Fruit fly (Drosophila melanogaster) whole organism, embryonic: ENCODE data around the gene Mccc1.
A peak's percentile ranks its signal among the peaks of the same experiment; 100 is the strongest.

Experiments used
- Ada2b ChIP-seq: fragments of 200-800 bp; sonication (Bioruptor generic); IDR thresholded peaks from 2 replicates; pipeline ENCODE4 v1.3.6; 2022; ENCODE audit warnings: missing biosample characterization, missing genetic modification characterization
- BEAF-32 ChIP-seq: fragments of 200-800 bp; sonication (Bioruptor generic); optimal IDR thresholded peaks from 3 replicates; lab custom pipeline; 2017; ENCODE audit warnings: missing biosample characterization, missing genetic modification characterization, mild to moderate bottlenecking, moderate library complexity, missing genetic modification reagents
- CG10267 ChIP-seq: fragments of 200-800 bp; sonication (Bioruptor generic); optimal IDR thresholded peaks from 2 replicates; lab custom pipeline; 2018; ENCODE audit warnings: missing biosample characterization, mild to moderate bottlenecking, missing genetic modification characterization, moderate library complexity
- CG11398 ChIP-seq: fragments of 200-800 bp; sonication (Bioruptor generic); optimal IDR thresholded peaks from 2 replicates; lab custom pipeline; 2016; ENCODE audit warnings: missing biosample characterization, missing genetic modification characterization
- CG12155 ChIP-seq: fragments of 200-800 bp; sonication (Bioruptor generic); optimal IDR thresholded peaks from 3 replicates; lab custom pipeline; 2016; ENCODE audit warnings: missing biosample characterization, missing genetic modification characterization
- CG13287 ChIP-seq: fragments of 200-800 bp; sonication (Bioruptor generic); IDR thresholded peaks from 2 replicates; pipeline ENCODE4 v1.3.6; 2022; ENCODE audit warnings: missing biosample characterization, missing genetic modification characterization; ENCODE audit not compliant: partially characterized antibody
- CG16863 ChIP-seq: fragments of 200-800 bp; sonication (Bioruptor generic); optimal IDR thresholded peaks from 3 replicates; lab custom pipeline; 2016; ENCODE audit warnings: missing biosample characterization, missing genetic modification characterization
- CG17359 ChIP-seq: fragments of 200-800 bp; sonication (Bioruptor generic); optimal IDR thresholded peaks from 3 replicates; lab custom pipeline; 2018; ENCODE audit warnings: missing biosample characterization, mild to moderate bottlenecking, missing genetic modification characterization, moderate library complexity
- CG17912 ChIP-seq: fragments of 200-800 bp; sonication (Bioruptor generic); optimal IDR thresholded peaks from 2 replicates; lab custom pipeline; 2018; ENCODE audit warnings: missing biosample characterization, mild to moderate bottlenecking, missing genetic modification characterization
- CG18262 ChIP-seq: fragments of 200-800 bp; optimal IDR thresholded peaks from 3 replicates; lab custom pipeline; 2019; ENCODE audit warnings: missing biosample characterization, mild to moderate bottlenecking, missing genetic modification characterization, moderate library complexity
- CG3281 ChIP-seq: fragments of 200-800 bp; sonication (Bioruptor generic); optimal IDR thresholded peaks from 3 replicates; lab custom pipeline; 2017; ENCODE audit warnings: missing biosample characterization, mild to moderate bottlenecking, missing genetic modification characterization
- CG34224 ChIP-seq: fragments of 200-800 bp; sonication (Bioruptor generic); IDR thresholded peaks from 3 replicates; pipeline ENCODE4 v1.3.6; 2022; ENCODE audit warnings: missing biosample characterization, missing genetic modification characterization; ENCODE audit not compliant: partially characterized antibody
- CG4617 ChIP-seq: fragments of 200-800 bp; sonication (Bioruptor generic); optimal IDR thresholded peaks from 3 replicates; lab custom pipeline; 2016; ENCODE audit warnings: missing biosample characterization, missing genetic modification characterization, borderline replicate concordance
- CG6272 ChIP-seq: fragments of 200-800 bp; sonication (Bioruptor generic); IDR thresholded peaks from 2 replicates; pipeline ENCODE4 v1.3.6; 2022; ENCODE audit warnings: missing biosample characterization, missing genetic modification characterization
- CG7928 ChIP-seq: fragments of 200-800 bp; sonication (Bioruptor generic); optimal IDR thresholded peaks from 2 replicates; lab custom pipeline; 2017; ENCODE audit warnings: missing biosample characterization, mild to moderate bottlenecking, missing genetic modification characterization
- CG9727 ChIP-seq: fragments of 200-800 bp; sonication (Bioruptor generic); optimal IDR thresholded peaks from 3 replicates; lab custom pipeline; 2017; ENCODE audit warnings: missing biosample characterization, mild to moderate bottlenecking, missing genetic modification characterization
- Deaf1 ChIP-seq: fragments of 200-800 bp; optimal IDR thresholded peaks from 3 replicates; lab custom pipeline; 2019; ENCODE audit warnings: missing biosample characterization, mild to moderate bottlenecking, missing genetic modification characterization, moderate library complexity
- Dll ChIP-seq: fragments of 200-800 bp; sonication (Bioruptor generic); IDR thresholded peaks from 4 replicates; pipeline ENCODE4 v1.3.6; 2022; ENCODE audit warnings: missing biosample characterization, missing genetic modification characterization; ENCODE audit not compliant: partially characterized antibody
- Dp ChIP-seq: fragments of 200-800 bp; sonication (Bioruptor generic); optimal IDR thresholded peaks from 2 replicates; lab custom pipeline; 2018; ENCODE audit warnings: missing biosample characterization, mild to moderate bottlenecking, missing genetic modification characterization, moderate library complexity
- ERR ChIP-seq: fragments of 200-800 bp; sonication (Bioruptor generic); optimal IDR thresholded peaks from 2 replicates; lab custom pipeline; 2016; ENCODE audit warnings: missing biosample characterization, missing genetic modification characterization
- Fer2 ChIP-seq: fragments of 200-800 bp; sonication (Bioruptor generic); optimal IDR thresholded peaks from 2 replicates; lab custom pipeline; 2018; ENCODE audit warnings: missing biosample characterization, mild to moderate bottlenecking, missing genetic modification characterization, moderate library complexity
- HmgZ ChIP-seq: fragments of 200-800 bp; sonication (Bioruptor generic); optimal IDR thresholded peaks from 2 replicates; lab custom pipeline; 2018; ENCODE audit warnings: missing biosample characterization, mild to moderate bottlenecking, missing genetic modification characterization
- Lhr ChIP-seq: fragments of 200-800 bp; sonication (Bioruptor generic); optimal IDR thresholded peaks from 3 replicates; lab custom pipeline; 2017; ENCODE audit warnings: mild to moderate bottlenecking, missing biosample characterization, missing genetic modification reagents, missing genetic modification characterization
- MESR4 ChIP-seq: fragments of 200-800 bp; sonication (Bioruptor generic); optimal IDR thresholded peaks from 2 replicates; lab custom pipeline; 2018; ENCODE audit warnings: missing biosample characterization, mild to moderate bottlenecking, missing genetic modification characterization, moderate library complexity
- Scr ChIP-seq: fragments of 200-800 bp; sonication (Bioruptor generic); IDR thresholded peaks from 2 replicates; pipeline ENCODE4 v1.3.6; 2022; ENCODE audit warnings: missing biosample characterization, missing genetic modification characterization; ENCODE audit not compliant: partially characterized antibody
- Sin3A ChIP-seq: fragments of >200 bp; optimal IDR thresholded peaks from 2 replicates; lab custom pipeline; 2018
- Xbp1 ChIP-seq: fragments of 200-800 bp; sonication (Bioruptor generic); optimal IDR thresholded peaks from 3 replicates; lab custom pipeline; 2016; ENCODE audit warnings: missing biosample characterization, mild to moderate bottlenecking, missing genetic modification characterization
- cg ChIP-seq: fragments of 200-800 bp; sonication (Bioruptor generic); optimal IDR thresholded peaks from 3 replicates; lab custom pipeline; 2019; ENCODE audit warnings: missing biosample characterization, mild to moderate bottlenecking, missing genetic modification characterization, moderate library complexity
- chinmo ChIP-seq: fragments of 200-800 bp; sonication (Bioruptor generic); IDR thresholded peaks from 4 replicates; pipeline ENCODE4 v1.3.6; 2022; ENCODE audit warnings: missing biosample characterization, missing genetic modification characterization; ENCODE audit not compliant: partially characterized antibody
- chm ChIP-seq: fragments of 200-800 bp; sonication (Bioruptor generic); IDR thresholded peaks from 2 replicates; pipeline ENCODE4 v1.3.6; 2022; ENCODE audit warnings: missing biosample characterization, missing genetic modification characterization
- ci ChIP-seq: fragments of 200-800 bp; sonication (Bioruptor generic); IDR thresholded peaks from 3 replicates; pipeline ENCODE4 v1.3.6; 2022; ENCODE audit warnings: missing biosample characterization, missing genetic modification characterization
- croc ChIP-seq: fragments of 200-800 bp; sonication (Bioruptor generic); conservative IDR thresholded peaks from 3 replicates; pipeline ENCODE4 v1.3.6; 2022; ENCODE audit warnings: missing biosample characterization, missing genetic modification characterization
- crp ChIP-seq, 2 experiments: fragments of 200-800 bp; sonication (Bioruptor generic); optimal IDR thresholded peaks; 2 replicates in 1 of 2; 3 replicates in 1 of 2; lab custom pipeline; 2017; ENCODE audit warnings: missing biosample characterization in 2 of 2, missing genetic modification characterization in 2 of 2, mild to moderate bottlenecking in 1 of 2, moderate library complexity in 1 of 2
- cwo ChIP-seq: fragments of 200-800 bp; sonication (Bioruptor generic); optimal IDR thresholded peaks from 3 replicates; lab custom pipeline; 2017; ENCODE audit warnings: missing biosample characterization, missing genetic modification characterization, mild to moderate bottlenecking, moderate library complexity, missing genetic modification reagents
- dmrt99B ChIP-seq: fragments of 200-800 bp; sonication (Bioruptor generic); optimal IDR thresholded peaks from 2 replicates; lab custom pipeline; 2018; ENCODE audit warnings: missing biosample characterization, mild to moderate bottlenecking, missing genetic modification characterization, moderate library complexity
- dysf ChIP-seq: fragments of 200-800 bp; sonication (Bioruptor generic); IDR thresholded peaks from 3 replicates; pipeline ENCODE4 v1.3.6; 2022; ENCODE audit warnings: missing biosample characterization, missing genetic modification characterization
- gcm ChIP-seq: fragments of 200-800 bp; sonication (Bioruptor generic); optimal IDR thresholded peaks from 2 replicates; lab custom pipeline; 2019; ENCODE audit warnings: missing biosample characterization, mild to moderate bottlenecking, missing genetic modification characterization, moderate library complexity
- knrl ChIP-seq: fragments of 200-800 bp; sonication (Bioruptor generic); IDR thresholded peaks from 3 replicates; pipeline ENCODE4 v1.3.6; 2022; ENCODE audit warnings: missing biosample characterization, missing genetic modification characterization; ENCODE audit not compliant: partially characterized antibody
- nerfin-1 ChIP-seq: fragments of 200-800 bp; sonication (Bioruptor generic); optimal IDR thresholded peaks from 3 replicates; lab custom pipeline; 2019; ENCODE audit warnings: missing biosample characterization, mild to moderate bottlenecking, missing genetic modification characterization, moderate library complexity
- phol ChIP-seq: fragments of 200-800 bp; sonication (Bioruptor generic); optimal IDR thresholded peaks from 3 replicates; lab custom pipeline; 2018; ENCODE audit warnings: missing biosample characterization, mild to moderate bottlenecking, missing genetic modification characterization, moderate library complexity
- ro ChIP-seq: fragments of 200-800 bp; sonication (Bioruptor generic); IDR thresholded peaks from 2 replicates; pipeline ENCODE4 v1.3.6; 2022; ENCODE audit warnings: missing biosample characterization, missing genetic modification characterization
- sens ChIP-seq: fragments of 200-800 bp; sonication (Bioruptor generic); peaks from one replicate; lab custom pipeline; 2016; ENCODE audit warnings: missing biosample characterization, missing genetic modification characterization
- sens-2 ChIP-seq: fragments of 200-800 bp; sonication (Bioruptor generic); IDR thresholded peaks from 2 replicates; pipeline ENCODE4 v1.3.6; 2022; ENCODE audit warnings: missing biosample characterization, missing genetic modification characterization
- sqz ChIP-seq: fragments of 200-800 bp; sonication (Bioruptor generic); optimal IDR thresholded peaks from 3 replicates; lab custom pipeline; 2018; ENCODE audit warnings: missing biosample characterization, mild to moderate bottlenecking, missing genetic modification characterization
- stwl ChIP-seq: fragments of 200-800 bp; sonication (Bioruptor generic); optimal IDR thresholded peaks from 3 replicates; lab custom pipeline; 2018; ENCODE audit warnings: missing biosample characterization, mild to moderate bottlenecking, missing genetic modification characterization, moderate library complexity
- z ChIP-seq: fragments of 200-800 bp; sonication (Bioruptor generic); IDR thresholded peaks from 3 replicates; pipeline ENCODE4 v1.3.6; 2022; ENCODE audit warnings: missing biosample characterization, missing genetic modification characterization
- zen2 ChIP-seq: fragments of 200-800 bp; sonication (Bioruptor generic); IDR thresholded peaks from 3 replicates; pipeline ENCODE4 v1.3.6; 2022; ENCODE audit warnings: missing biosample characterization, missing genetic modification characterization; ENCODE audit not compliant: partially characterized antibody

Mccc1 gene

DNA sequence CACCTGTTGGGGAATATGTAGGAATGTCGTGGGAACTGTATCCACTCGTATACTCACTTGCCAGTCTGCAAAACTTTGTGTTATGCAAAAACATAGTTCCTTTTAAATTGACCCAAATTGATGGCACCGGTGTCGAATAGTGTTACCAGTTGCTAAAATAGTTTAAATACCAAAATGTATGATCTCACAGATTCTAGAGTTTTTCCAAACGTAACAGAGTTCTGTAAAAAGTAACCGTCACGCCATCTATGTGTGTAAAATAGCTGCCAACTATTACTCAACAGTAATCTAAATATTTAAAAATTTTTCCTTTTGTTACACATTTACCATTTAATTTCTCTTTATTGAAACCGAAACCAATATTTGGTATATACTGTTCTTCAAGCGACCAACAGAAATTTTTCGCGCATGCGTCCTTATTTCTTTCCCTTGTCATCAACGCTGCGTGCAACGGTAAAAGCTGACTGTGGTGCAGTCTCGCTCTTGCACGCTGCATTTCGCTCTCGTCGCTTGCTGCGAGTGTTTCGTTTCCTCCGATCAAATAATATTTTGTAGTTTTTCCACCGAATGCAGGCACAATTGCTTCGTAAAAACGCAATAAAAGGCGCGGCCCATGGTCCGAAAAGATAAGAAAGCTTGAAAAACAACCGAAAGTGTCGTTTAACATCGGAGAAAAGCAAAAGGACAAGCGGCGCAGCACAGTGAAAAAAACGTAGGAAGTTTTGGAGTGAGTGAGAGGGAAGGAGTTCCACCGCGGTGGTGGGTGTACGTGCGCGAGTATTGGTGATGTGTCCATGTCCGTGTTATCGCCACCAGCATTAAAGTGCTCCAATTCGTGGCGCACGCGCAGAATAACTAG is 18.6 kb upstream of the Mccc1 start, which contains the start of the genes FeCH and RhoGAP100F:
FeCH (minus strand) TSS at position 180 of the 859 bp plus-strand sequence.
RhoGAP100F (plus strand) TSS at position 493 of the 859 bp plus-strand sequence.
- TF ChIP-seq CG9727 (GFP tag; lab: Kevin White, UChicago) (no peak), CG10267 (peak; percentile 37), CG16863 (GFP tag; lab: Kevin White, UChicago) (no peak), knrl (GFP tag; lab: Robert Waterston, UW) (peak; percentile 40; the same call in 1 of the 3 replicates), Xbp1 (GFP tag; lab: Kevin White, UChicago) (no peak), croc (no peak), BEAF-32 (GFP tag; lab: Kevin White, UChicago) (peak; percentile 24), zen2 (no peak), HmgZ (tag; lab: Kevin White, UChicago) (peak; percentile 2), phol (no peak), Dp (peak; percentile 51), Lhr (peak; percentile 54), CG17359 (tag; lab: Kevin White, UChicago) (no peak), dysf (GFP tag; lab: Robert Waterston, UW) (0 out of 3 replicates have a peak, but pooled peaks have one; percentile 16), CG34224 (0 out of 3 replicates have a peak, but pooled peaks have one; percentile 7), gcm (no peak), CG12155 (GFP tag; lab: Kevin White, UChicago) (peak; percentile 44), Deaf1 (tag; lab: Kevin White, UChicago) (peak; percentile 37), ci (GFP tag; lab: Robert Waterston, UW) (no peak), chinmo (GFP tag; lab: Robert Waterston, UW) (peak; percentile 73; the same call in 1 of the 4 replicates), chm (no peak), stwl (peak; percentile 61), nerfin-1 (tag; lab: Kevin White, UChicago) (no peak), sens (GFP tag; lab: Kevin White, UChicago) (peak; percentile 29), Fer2 (no peak), sqz (GFP tag; lab: Kevin White, UChicago) (peak; percentile 52), CG11398 (GFP tag; lab: Kevin White, UChicago) (no peak), ro (no peak), CG17912 (GFP tag; lab: Kevin White, UChicago) (no peak), sens-2 (GFP tag; lab: Robert Waterston, UW) (no peak), dmrt99B (tag; lab: Kevin White, UChicago) (no peak), Scr (0 out of 2 replicates have a peak, but pooled peaks have one; percentile 15), Sin3A (lab: Kevin White, UChicago) (no peak), CG7928 (no peak), z (GFP tag; lab: Robert Waterston, UW) (no peak), CG13287 (GFP tag; lab: Robert Waterston, UW) (peak; percentile 35; the same call in 1 of the 2 replicates), cwo (GFP tag; lab: Kevin White, UChicago) (no peak), cg (peak; percentile 56), CG18262 (tag; lab: Kevin White, UChicago) (no peak), MESR4 (GFP tag; lab: Kevin White, UChicago) (peak; percentile 40), CG3281 (no peak), Ada2b (GFP tag; lab: Robert Waterston, UW) (no peak), CG6272 (no peak), Dll (GFP tag; lab: Robert Waterston, UW) (0 out of 4 replicates have a peak, but pooled peaks have one; percentile 32), crp (GFP tag; optimal IDR thresholded peaks at IDR 0.05; lab: Kevin White, UChicago) (peak in 1 of 2 experiments; percentile 23), CG4617 (GFP tag; lab: Kevin White, UChicago) (peak; percentile 6), ERR (GFP tag; lab: Kevin White, UChicago) (no peak)
